Worm (Caenorhabditis elegans): ENCODE results near the gene aqp-10.

aqp-10 gene

DNA sequence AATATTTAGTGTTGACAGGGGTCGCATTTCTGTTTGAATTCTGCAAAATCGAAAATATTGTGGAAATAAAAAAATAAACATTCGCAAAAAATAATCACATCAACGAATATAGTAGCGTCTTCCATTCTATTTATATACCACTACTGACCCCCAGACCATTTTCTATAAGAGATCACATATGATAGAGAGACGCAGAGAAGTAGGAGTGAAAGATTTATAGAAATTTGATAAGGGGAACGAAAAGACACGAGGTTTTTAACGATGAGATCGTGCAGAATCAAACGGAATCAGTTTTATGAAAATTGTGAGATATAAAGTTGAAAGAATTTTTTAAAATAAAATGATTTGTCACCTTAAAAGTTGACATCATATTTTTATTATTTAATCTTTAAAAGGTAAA is 17.4 kb downstream of the aqp-10 start:
- peak; percentile 89 for TF ChIP-seq nhr-85 (tag)
- no peak for TF ChIP-seq zag-1 (tag; optimal IDR thresholded peaks at IDR 0.05)
- TF ChIP-seq Y116A8C.19 (tag; optimal IDR thresholded peaks at IDR 0.05; ENCODE audit: borderline replicate concordance), result no peak
- TF ChIP-seq C16A3.4 (tag; optimal IDR thresholded peaks at IDR 0.05), result no peak
- no peak for TF ChIP-seq tbx-2 (tag; optimal IDR thresholded peaks at IDR 0.05)
- no peak for TF ChIP-seq dsc-1 (tag; optimal IDR thresholded peaks at IDR 0.05)
- TF ChIP-seq snpc-4 (tag; optimal IDR thresholded peaks at IDR 0.05), result no peak
- no peak for TF ChIP-seq lir-3 (tag; optimal IDR thresholded peaks at IDR 0.05; ENCODE audit: poor library complexity)
- TF ChIP-seq ztf-11 (tag; optimal IDR thresholded peaks at IDR 0.05), result no peak
- no peak for TF ChIP-seq unc-130 (tag; optimal IDR thresholded peaks at IDR 0.05)
- no peak for TF ChIP-seq nhr-76 (tag; optimal IDR thresholded peaks at IDR 0.05)
- TF ChIP-seq unc-98 (GFP tag; IDR thresholded peaks at IDR 0.05), result no peak
- TF ChIP-seq mep-1 (tag; optimal IDR thresholded peaks at IDR 0.05), result no peak
- peak in 1 of 2 experiments; percentile 23 for TF ChIP-seq lsy-2 (tag; optimal IDR thresholded peaks at IDR 0.05)
- TF ChIP-seq hlh-17 (GFP tag; optimal IDR thresholded peaks at IDR 0.05; ENCODE audit: borderline replicate concordance), result no peak
- TF ChIP-seq efl-3 (GFP tag; optimal IDR thresholded peaks at IDR 0.05), result no peak
- no peak for TF ChIP-seq irx-1 (tag; optimal IDR thresholded peaks at IDR 0.05)
- no peak for TF ChIP-seq elt-2 (tag; optimal IDR thresholded peaks at IDR 0.05)
- TF ChIP-seq unc-86 (tag; optimal IDR thresholded peaks at IDR 0.05), result no peak
- TF ChIP-seq lin-39 (tag; optimal IDR thresholded peaks at IDR 0.05), result no peak
- TF ChIP-seq pax-3 (tag; optimal IDR thresholded peaks at IDR 0.05), result no peak
- TF ChIP-seq lin-13 (GFP tag; optimal IDR thresholded peaks at IDR 0.05), result no peak
- TF ChIP-seq nhr-77 (tag; optimal IDR thresholded peaks at IDR 0.05), result no peak
- no peak for TF ChIP-seq nhr-28 (tag; optimal IDR thresholded peaks at IDR 0.05)
- TF ChIP-seq ceh-88 (GFP tag; IDR thresholded peaks at IDR 0.05), result no peak
- no peak for TF ChIP-seq ztf-4 (tag; optimal IDR thresholded peaks at IDR 0.05)
- no peak for TF ChIP-seq vab-15 (tag; optimal IDR thresholded peaks at IDR 0.05)
- no peak for TF ChIP-seq ets-5 (GFP tag; IDR thresholded peaks at IDR 0.05)
- TF ChIP-seq grh-1 (GFP tag; IDR thresholded peaks at IDR 0.05), result no peak
- TF ChIP-seq elt-3 (tag; optimal IDR thresholded peaks at IDR 0.05), result peak in 4 of 6 experiments; percentile 32 to 86 (median 74)
- TF ChIP-seq C34B4.2 (tag; optimal IDR thresholded peaks at IDR 0.05), result no peak
- no peak for TF ChIP-seq lin-15B (tag; optimal IDR thresholded peaks at IDR 0.05)
- peak; percentile 77 for TF ChIP-seq nhr-20 (tag; optimal IDR thresholded peaks at IDR 0.05)
- no peak for TF ChIP-seq unc-30 (tag; optimal IDR thresholded peaks at IDR 0.05)
- no peak for TF ChIP-seq zip-4 (GFP tag; optimal IDR thresholded peaks at IDR 0.05)
- TF ChIP-seq mab-9 (GFP tag; IDR thresholded peaks at IDR 0.05), result no peak
- TF ChIP-seq nhr-71 (tag; optimal IDR thresholded peaks at IDR 0.05), result peak; percentile 57
- no peak for TF ChIP-seq sup-37 (GFP tag; optimal IDR thresholded peaks at IDR 0.05)
- no peak for TF ChIP-seq alr-1 (tag; optimal IDR thresholded peaks at IDR 0.05; ENCODE audit: borderline replicate concordance)
- TF ChIP-seq rnt-1 (tag; optimal IDR thresholded peaks at IDR 0.05), result no peak
- no peak for TF ChIP-seq fkh-10 (GFP tag; optimal IDR thresholded peaks at IDR 0.05)
- no peak for TF ChIP-seq isw-1 (GFP tag; IDR thresholded peaks at IDR 0.05)
- TF ChIP-seq nhr-90 (tag; optimal IDR thresholded peaks at IDR 0.05; ENCODE audit: poor library complexity), result peak; percentile 42
- no peak for TF ChIP-seq sptf-1 (tag; optimal IDR thresholded peaks at IDR 0.05)
- TF ChIP-seq ceh-63 (GFP tag; optimal IDR thresholded peaks at IDR 0.05), result no peak
- no peak for TF ChIP-seq pag-3 (tag; optimal IDR thresholded peaks at IDR 0.05; ENCODE audit: borderline replicate concordance, insufficient read depth)
- no peak for TF ChIP-seq nhr-12 (tag; optimal IDR thresholded peaks at IDR 0.05)
- no peak for TF ChIP-seq hpl-2 (GFP tag; optimal IDR thresholded peaks at IDR 0.05)
- no peak for TF ChIP-seq swsn-7 (tag; optimal IDR thresholded peaks at IDR 0.05)
- TF ChIP-seq ceh-8 (GFP tag; optimal IDR thresholded peaks at IDR 0.05), result no peak
- no peak for TF ChIP-seq tlp-1 (tag; optimal IDR thresholded peaks at IDR 0.05)
- TF ChIP-seq nhr-47 (tag; optimal IDR thresholded peaks at IDR 0.05), result no peak
- TF ChIP-seq aha-1 (tag; optimal IDR thresholded peaks at IDR 0.05), result no peak

All from whole organism, L1 larva.